Fruit fly (Drosophila melanogaster) whole organism, embryonic: Measurements from ENCODE around the gene dsx-c73A.

Source experiments
- HmgZ ChIP-seq: fragments of 200-800 bp; sonication (Bioruptor generic); optimal IDR thresholded peaks from 2 replicates; lab custom pipeline; 2018; ENCODE audit warnings: missing biosample characterization, mild to moderate bottlenecking, missing genetic modification characterization
- mirr ChIP-seq: fragments of 200-800 bp; sonication (Bioruptor generic); optimal IDR thresholded peaks from 3 replicates; lab custom pipeline; 2018; ENCODE audit warnings: missing biosample characterization, mild to moderate bottlenecking, missing genetic modification characterization
- row ChIP-seq: fragments of 200-800 bp; sonication (Bioruptor generic); IDR thresholded peaks from 3 replicates; pipeline ENCODE4 v1.3.6; 2022; ENCODE audit warnings: missing biosample characterization, missing genetic modification characterization
- trh ChIP-seq: fragments of 200-800 bp; sonication (Bioruptor generic); optimal IDR thresholded peaks from 2 replicates; lab custom pipeline; 2016; ENCODE audit warnings: missing biosample characterization, missing genetic modification characterization

DNA sequence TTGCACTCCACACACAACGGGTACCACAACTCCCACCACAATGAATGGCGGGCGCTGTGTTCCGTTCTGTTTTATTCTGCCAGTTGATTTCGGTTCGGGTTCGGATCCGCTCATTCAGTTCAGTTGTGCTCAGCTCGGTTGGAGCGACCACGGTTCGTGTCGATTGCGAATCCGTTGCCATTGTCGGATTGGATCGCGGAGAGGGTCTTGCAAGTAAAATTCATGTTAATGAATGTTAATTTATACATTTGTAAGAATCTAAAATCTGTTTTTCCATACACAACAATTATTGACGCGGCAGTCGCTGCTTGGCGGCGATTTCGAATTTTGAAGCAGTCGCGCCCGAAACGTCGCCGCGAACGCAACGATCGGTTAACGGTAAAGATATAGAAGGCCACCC lies 57.3 kb downstream of the dsx-c73A start, which contains the start of gene Gagr:
- TF ChIP-seq HmgZ (tag; lab: Kevin White, UChicago) (no peak), row (GFP tag; lab: Robert Waterston, UW) (no peak), mirr (GFP tag; lab: Kevin White, UChicago) (no peak), trh (GFP tag; lab: Kevin White, UChicago) (no peak)
